Worm (Caenorhabditis elegans) whole organism, early embryonic: ENCODE measurements around the gene F11G11.5.

Experiments
- ama-1 ChIP-seq: fragments of 150-350 bp; optimal IDR thresholded peaks from 2 replicates; lab custom pipeline; 2014
- flt-1 ChIP-seq: fragments of 200-800 bp; sonication (Bioruptor generic); IDR thresholded peaks from 2 replicates; pipeline ENCODE4 v1.3.6; 2022; ENCODE audit warnings: missing genetic modification characterization, missing compliant biosample characterization
- hmg-4 ChIP-seq: fragments of 200-800 bp; sonication (Bioruptor generic); optimal IDR thresholded peaks from 2 replicates; lab custom pipeline; 2018; ENCODE audit warnings: mild to moderate bottlenecking, missing genetic modification characterization, missing compliant biosample characterization
- pes-1 ChIP-seq: fragments of 200-800 bp; sonication (Bioruptor generic); IDR thresholded peaks from 2 replicates; pipeline ENCODE4 v1.3.6; 2022; ENCODE audit warnings: missing genetic modification reagents, missing genetic modification characterization, missing compliant biosample characterization
- tbx-37 ChIP-seq: fragments of 200-800 bp; sonication (Bioruptor generic); conservative IDR thresholded peaks from 2 replicates; pipeline ENCODE4 v1.3.6; 2022; ENCODE audit warnings: missing genetic modification reagents, missing genetic modification characterization, missing compliant biosample characterization

- TF ChIP-seq pes-1 (GFP tag; lab: Robert Waterston, UW) = no peak
- no peak for TF ChIP-seq hmg-4 (GFP tag; lab: Kevin White, UChicago)
- TF ChIP-seq flt-1 = no peak
- no peak for TF ChIP-seq tbx-37
- no peak for TF ChIP-seq ama-1 (lab: Kevin White, UChicago)
Measured at ce11 chrII:4854761-4855160, 3.0 kb upstream of the F11G11.5 start.
